Worm (Caenorhabditis elegans): ENCODE measurements around the gene cyn-7.

The cyn-7 gene

ce11 chrV:15187083-15188057 is at the start of gene cyn-7, which contains the start of gene bath-36:
cyn-7 (minus strand) TSS chrV:15187378.
bath-36 (plus strand) TSS chrV:15187888.
- peak; percentile 85 for TF ChIP-seq lin-15B (tag; optimal IDR thresholded peaks at IDR 0.05)
- TF ChIP-seq hmg-11 (tag; optimal IDR thresholded peaks at IDR 0.05): peak; percentile 68
- peak; percentile 92 for TF ChIP-seq elt-2 (tag; optimal IDR thresholded peaks at IDR 0.05)
- no peak for TF ChIP-seq skn-1 (tag; optimal IDR thresholded peaks at IDR 0.05)
- peak; percentile 47 for TF ChIP-seq ceh-28 (tag; optimal IDR thresholded peaks at IDR 0.05)
- TF ChIP-seq eor-1 (tag; optimal IDR thresholded peaks at IDR 0.05): no peak
- TF ChIP-seq mdl-1 (tag; optimal IDR thresholded peaks at IDR 0.05): no peak
- TF ChIP-seq unc-39 (tag; optimal IDR thresholded peaks at IDR 0.05): no peak
- no peak for TF ChIP-seq elt-3 (tag; optimal IDR thresholded peaks at IDR 0.05)
- TF ChIP-seq nfya-1 (tag; optimal IDR thresholded peaks at IDR 0.05; ENCODE audit: insufficient read depth): peak; percentile 74
- TF ChIP-seq elt-1 (tag; optimal IDR thresholded peaks at IDR 0.05): no peak
- TF ChIP-seq daf-12 (tag; optimal IDR thresholded peaks at IDR 0.05): no peak
- TF ChIP-seq ztf-11 (tag; optimal IDR thresholded peaks at IDR 0.05): no peak
- peak; percentile 69 for TF ChIP-seq lsy-12 (tag; optimal IDR thresholded peaks at IDR 0.05)
- no peak for TF ChIP-seq ceh-9 (tag; optimal IDR thresholded peaks at IDR 0.05)
- TF ChIP-seq nhr-76 (tag; optimal IDR thresholded peaks at IDR 0.05): no peak
- no peak for TF ChIP-seq ceh-16 (tag; optimal IDR thresholded peaks at IDR 0.05)
- no peak for TF ChIP-seq ztf-4 (tag; optimal IDR thresholded peaks at IDR 0.05)
- no peak for TF ChIP-seq ama-1 (optimal IDR thresholded peaks at IDR 0.05)
- TF ChIP-seq zag-1 (tag; optimal IDR thresholded peaks at IDR 0.05): no peak
- peak; percentile 97 for TF ChIP-seq pha-4 (tag; optimal IDR thresholded peaks at IDR 0.05)
- TF ChIP-seq mml-1 (tag; optimal IDR thresholded peaks at IDR 0.05): no peak
- TF ChIP-seq fos-1 (tag; optimal IDR thresholded peaks at IDR 0.05): no peak
- TF ChIP-seq tbx-2 (tag; optimal IDR thresholded peaks at IDR 0.05): peak; percentile 68
- no peak for TF ChIP-seq nhr-28 (tag; optimal IDR thresholded peaks at IDR 0.05)
- no peak for TF ChIP-seq nhr-11 (tag; optimal IDR thresholded peaks at IDR 0.05)
- peak; percentile 49 for TF ChIP-seq egl-27 (tag; optimal IDR thresholded peaks at IDR 0.05)
- TF ChIP-seq snpc-4 (tag; optimal IDR thresholded peaks at IDR 0.05): peak; percentile 59
- no peak for TF ChIP-seq nhr-237 (tag; optimal IDR thresholded peaks at IDR 0.05)
- TF ChIP-seq sea-2 (GFP tag; optimal IDR thresholded peaks at IDR 0.05): no peak
- peak; percentile 0 for TF ChIP-seq nhr-77 (tag; optimal IDR thresholded peaks at IDR 0.05)
- TF ChIP-seq jun-1 (tag; optimal IDR thresholded peaks at IDR 0.05): peak; percentile 86
- TF ChIP-seq unc-62 (GFP tag; optimal IDR thresholded peaks at IDR 0.05): no peak
- no peak for TF ChIP-seq fkh-10 (GFP tag; optimal IDR thresholded peaks at IDR 0.05)
- peak; percentile 73 for TF ChIP-seq pqm-1 (tag; optimal IDR thresholded peaks at IDR 0.05)
- peak; percentile 51 for TF ChIP-seq egl-5 (tag; optimal IDR thresholded peaks at IDR 0.05)
- TF ChIP-seq fkh-2 (tag; optimal IDR thresholded peaks at IDR 0.05): no peak
- peak; percentile 7 for TF ChIP-seq R02D3.7 (tag; optimal IDR thresholded peaks at IDR 0.05)
- peak; percentile 79 for TF ChIP-seq nhr-25 (tag; optimal IDR thresholded peaks at IDR 0.05)
- no peak for TF ChIP-seq aly-2 (tag; optimal IDR thresholded peaks at IDR 0.05)
- no peak for TF ChIP-seq ZK546.5 (tag; optimal IDR thresholded peaks at IDR 0.05)
- no peak for TF ChIP-seq nhr-12 (tag; optimal IDR thresholded peaks at IDR 0.05)
- TF ChIP-seq lin-39 (tag; optimal IDR thresholded peaks at IDR 0.05): no peak
- no peak for TF ChIP-seq nhr-67 (tag; optimal IDR thresholded peaks at IDR 0.05)
- TF ChIP-seq nhr-23 (tag; optimal IDR thresholded peaks at IDR 0.05): peak; percentile 74
- TF ChIP-seq ceh-82 (tag; optimal IDR thresholded peaks at IDR 0.05): no peak
- TF ChIP-seq nhr-43 (tag; optimal IDR thresholded peaks at IDR 0.05; ENCODE audit: poor library complexity, severe bottlenecking): peak; percentile 76
